Worm (Caenorhabditis elegans): ENCODE data around the gene sru-2.

sru-2 gene

DNA sequence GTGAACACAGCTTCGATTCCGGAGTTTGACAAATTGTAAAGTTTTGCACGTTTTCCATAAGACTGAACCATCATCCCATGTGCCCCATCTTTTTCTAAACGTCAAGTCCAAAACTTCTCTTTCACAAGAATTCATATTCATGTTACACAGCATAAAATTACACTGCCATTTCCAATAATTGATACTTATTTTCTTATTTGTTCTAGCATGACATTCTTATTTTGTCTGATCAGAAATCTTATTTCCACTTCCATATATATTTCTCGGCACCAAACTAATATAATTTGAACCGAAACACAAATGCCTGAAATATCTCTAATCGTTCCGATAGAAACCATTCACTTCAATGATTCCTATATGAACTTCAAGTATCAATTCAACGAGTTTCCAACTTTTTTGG lies at the start of gene sru-2:
TSS of gene sru-2 (plus strand) at position 301 of the 400 bp plus-strand sequence.
- no peak for TF ChIP-seq ekl-4 (GFP tag; IDR thresholded peaks at IDR 0.05)
- TF ChIP-seq egl-44 (GFP tag; IDR thresholded peaks at IDR 0.05): no peak
- no peak for TF ChIP-seq pbrm-1 (GFP tag; IDR thresholded peaks at IDR 0.05)
- TF ChIP-seq ceh-79 (tag; optimal IDR thresholded peaks at IDR 0.05): no peak
- TF ChIP-seq F22D6.2 (tag; optimal IDR thresholded peaks at IDR 0.05): no peak
- no peak for TF ChIP-seq K11D2.4 (GFP tag; IDR thresholded peaks at IDR 0.05)
- no peak for TF ChIP-seq ceh-40 (GFP tag; IDR thresholded peaks at IDR 0.05)
- TF ChIP-seq hmg-20 (GFP tag; IDR thresholded peaks at IDR 0.05): no peak
- TF ChIP-seq ceh-27 (GFP tag; optimal IDR thresholded peaks at IDR 0.05): no peak
- TF ChIP-seq hrde-1 (tag; optimal IDR thresholded peaks at IDR 0.05; ENCODE audit: borderline replicate concordance): no peak
- TF ChIP-seq F23B12.7 (tag; optimal IDR thresholded peaks at IDR 0.05; ENCODE audit: insufficient read depth): no peak
- TF ChIP-seq F55B11.4 (tag; optimal IDR thresholded peaks at IDR 0.05; ENCODE audit: borderline replicate concordance, insufficient read depth): no peak
- no peak for TF ChIP-seq ceh-100 (GFP tag; IDR thresholded peaks at IDR 0.05)
- TF ChIP-seq Y56A3A.18 (GFP tag; IDR thresholded peaks at IDR 0.05): no peak
- no peak for TF ChIP-seq F33H1.4 (GFP tag; IDR thresholded peaks at IDR 0.05)
- no peak for TF ChIP-seq F57A8.1 (GFP tag; optimal IDR thresholded peaks at IDR 0.05)
- no peak for TF ChIP-seq bed-1 (GFP tag; IDR thresholded peaks at IDR 0.05)

DNA sequence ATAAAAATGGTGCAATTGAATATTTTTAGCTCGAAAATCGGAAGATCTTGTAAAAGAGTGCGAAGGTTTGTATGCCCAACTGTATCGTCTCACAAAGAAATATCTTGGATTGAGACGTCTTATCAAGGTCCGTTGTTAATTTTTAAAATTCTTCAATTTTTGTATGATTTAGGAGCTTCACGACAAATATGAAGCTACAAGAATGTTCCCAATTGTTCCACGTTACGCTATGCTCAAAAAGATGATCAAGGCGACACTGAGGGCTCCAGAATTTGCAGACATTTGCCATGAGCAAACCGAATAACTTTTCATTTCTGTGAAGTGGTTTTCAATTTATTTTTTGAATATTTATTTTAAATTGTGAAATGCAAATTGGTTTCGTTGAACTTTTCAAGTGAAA lies 47.3 kb upstream of the sru-2 start:
- TF ChIP-seq K12H6.12 (tag; optimal IDR thresholded peaks at IDR 0.05) (no peak), rec-8 (tag; optimal IDR thresholded peaks at IDR 0.05) (no peak), pbrm-1 (GFP tag; IDR thresholded peaks at IDR 0.05) (peak; percentile 44; the same call in 1 of the 2 replicates), Y95B8A.8 (GFP tag; IDR thresholded peaks at IDR 0.05) (peak; percentile 88), repo-1 (tag; optimal IDR thresholded peaks at IDR 0.05) (peak; percentile 92), T07F8.4 (tag; optimal IDR thresholded peaks at IDR 0.05) (no peak), ekl-4 (GFP tag; IDR thresholded peaks at IDR 0.05) (peak; percentile 78; the same call in 1 of the 2 replicates), hmg-20 (GFP tag; IDR thresholded peaks at IDR 0.05) (peak; percentile 53; the same call in 1 of the 2 replicates), cebp-2 (GFP tag; IDR thresholded peaks at IDR 0.05) (no peak), Y67H2A.10 (GFP tag; conservative IDR thresholded peaks at IDR 0.05) (no peak), madf-8 (GFP tag; conservative IDR thresholded peaks at IDR 0.05) (no peak), dox-1 (GFP tag; IDR thresholded peaks at IDR 0.05) (no peak), gei-17 (GFP tag; optimal IDR thresholded peaks at IDR 0.05) (peak; percentile 32), B0336.3 (GFP tag; IDR thresholded peaks at IDR 0.05) (peak; percentile 93), B0035.1 (tag; optimal IDR thresholded peaks at IDR 0.05) (no peak), dpl-1 (GFP tag; optimal IDR thresholded peaks at IDR 0.05) (no peak), ccch-3 (GFP tag; optimal IDR thresholded peaks at IDR 0.05) (no peak), ztf-28 (GFP tag; IDR thresholded peaks at IDR 0.05) (no peak), pha-4 (tag; optimal IDR thresholded peaks at IDR 0.05) (no peak), B0261.1 (tag; optimal IDR thresholded peaks at IDR 0.05) (no peak), nfya-1 (tag; optimal IDR thresholded peaks at IDR 0.05; ENCODE audit: borderline replicate concordance, insufficient read depth) (no peak), cebp-1 (GFP tag; IDR thresholded peaks at IDR 0.05) (no peak), cebp-1 (tag; optimal IDR thresholded peaks at IDR 0.05) (peak; percentile 34), snpc-1.3 (tag; optimal IDR thresholded peaks at IDR 0.05; ENCODE audit: insufficient read depth) (peak; percentile 24), mel-28 (tag; optimal IDR thresholded peaks at IDR 0.05; ENCODE audit: borderline replicate concordance) (no peak), ceh-40 (GFP tag; IDR thresholded peaks at IDR 0.05) (no peak), nhr-179 (tag; optimal IDR thresholded peaks at IDR 0.05) (no peak), ZK185.1 (tag; optimal IDR thresholded peaks at IDR 0.05; ENCODE audit: poor library complexity, severe bottlenecking) (peak; percentile 17), die-1 (tag; optimal IDR thresholded peaks at IDR 0.05) (peak; percentile 32), attf-5 (GFP tag; optimal IDR thresholded peaks at IDR 0.05) (no peak), ztf-18 (tag; optimal IDR thresholded peaks at IDR 0.05) (no peak), atf-7 (tag; optimal IDR thresholded peaks at IDR 0.05) (peak; percentile 23), tbp1 (GFP tag; optimal IDR thresholded peaks at IDR 0.05) (no peak), lin-26 (GFP tag; IDR thresholded peaks at IDR 0.05) (peak; percentile 76)

Data from whole organism, young adult.